Worm (Caenorhabditis elegans) whole organism, mixed stage, embryonic: Measurements from ENCODE around the gene pgap-2.

Source experiments
- ceh-83 ChIP-seq: fragments of 200-800 bp; sonication (Bioruptor generic); optimal IDR thresholded peaks from 2 replicates; lab custom pipeline; 2018; ENCODE audit warnings: mild to moderate bottlenecking, missing genetic modification characterization, missing compliant biosample characterization
- lin-13 ChIP-seq: fragments of 150-350 bp; optimal IDR thresholded peaks from 2 replicates; lab custom pipeline; 2014; ENCODE audit warnings: missing biosample characterization, missing genetic modification characterization
- lsy-2 ChIP-seq: fragments of 150-350 bp; optimal IDR thresholded peaks from 2 replicates; lab custom pipeline; 2014; ENCODE audit warnings: missing biosample characterization, missing genetic modification characterization
- nhr-28 ChIP-seq: fragments of 150-350 bp; optimal IDR thresholded peaks from 2 replicates; lab custom pipeline; 2014; ENCODE audit warnings: missing biosample characterization, missing genetic modification characterization
- snpc-4 ChIP-seq: fragments of 150-350 bp; optimal IDR thresholded peaks from 2 replicates; lab custom pipeline; 2014; ENCODE audit warnings: missing biosample characterization, missing genetic modification characterization

DNA sequence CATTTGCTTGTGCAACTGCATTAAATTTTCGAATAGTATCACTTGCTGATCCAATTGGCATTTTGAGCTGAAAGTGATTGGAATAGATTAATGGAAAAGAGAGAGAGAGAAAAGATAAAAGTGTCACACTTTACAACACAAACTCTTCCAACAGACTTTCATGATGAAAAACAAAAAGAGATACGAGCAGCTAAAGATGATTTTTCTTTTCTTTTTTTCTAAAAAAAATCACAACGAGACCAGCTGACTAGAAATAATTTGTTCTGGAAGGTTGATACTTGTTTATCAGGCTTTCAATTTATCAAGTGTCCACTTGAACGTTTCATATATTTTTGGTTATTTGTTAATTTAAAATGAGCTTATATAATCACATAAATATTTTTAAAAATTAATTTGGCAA is 18.2 kb upstream of the pgap-2 start:
- TF ChIP-seq lin-13 (tag; lab: Kevin White, UChicago) (no peak), lsy-2 (tag; lab: Kevin White, UChicago) (no peak), ceh-83 (GFP tag; lab: Kevin White, UChicago) (no peak), nhr-28 (tag; lab: Kevin White, UChicago) (no peak), snpc-4 (tag; lab: Kevin White, UChicago) (no peak)
